Worm (Caenorhabditis elegans) whole organism, young adult: Measurements from ENCODE around the gene K08B12.3.

Experiments
- C06A6.2 ChIP-seq: fragments of 200-800 bp; sonication (Bioruptor generic); conservative IDR thresholded peaks from 2 replicates; pipeline ENCODE4 v1.3.6; 2022; ENCODE audit warnings: missing genetic modification characterization, missing compliant biosample characterization
- F10E7.11 ChIP-seq: sonication (generic microtip); optimal IDR thresholded peaks from 2 replicates; lab custom pipeline; 2017; ENCODE audit warnings: mild to moderate bottlenecking, missing genetic modification characterization, moderate library complexity, missing compliant biosample characterization
- F33H1.4 ChIP-seq: fragments of 200-800 bp; sonication (Bioruptor generic); IDR thresholded peaks from 2 replicates; pipeline ENCODE4 v1.3.6; 2022; ENCODE audit warnings: missing genetic modification reagents, missing genetic modification characterization, missing compliant biosample characterization
- F37B4.10 ChIP-seq: fragments of 200-800 bp; sonication (Bioruptor generic); IDR thresholded peaks from 2 replicates; pipeline ENCODE4 v1.3.6; 2022; ENCODE audit warnings: missing genetic modification characterization, missing compliant biosample characterization
- F39B2.1 ChIP-seq: fragments of 200-800 bp; sonication (Bioruptor generic); IDR thresholded peaks from 2 replicates; pipeline ENCODE4 v1.3.6; 2022; ENCODE audit warnings: missing genetic modification reagents, missing genetic modification characterization, missing compliant biosample characterization
- F55B11.4 ChIP-seq: sonication (generic microtip); optimal IDR thresholded peaks from 2 replicates; lab custom pipeline; 2016; ENCODE audit warnings: missing compliant biosample characterization, missing genetic modification characterization, borderline replicate concordance; ENCODE audit not compliant: insufficient read depth
- F57A8.1 ChIP-seq: fragments of 200-800 bp; sonication (Bioruptor generic); optimal IDR thresholded peaks from 2 replicates; lab custom pipeline; 2018; ENCODE audit warnings: mild to moderate bottlenecking, missing genetic modification characterization, moderate library complexity, missing compliant biosample characterization
- F57C9.4 ChIP-seq: sonication (generic microtip); optimal IDR thresholded peaks from 2 replicates; lab custom pipeline; 2017; ENCODE audit warnings: mild to moderate bottlenecking, missing genetic modification characterization, missing compliant biosample characterization
- T07F8.4 ChIP-seq: sonication (generic microtip); optimal IDR thresholded peaks from 2 replicates; lab custom pipeline; 2016; ENCODE audit warnings: mild to moderate bottlenecking, missing genetic modification characterization, moderate library complexity, missing compliant biosample characterization
- Y56A3A.18 ChIP-seq: fragments of 200-800 bp; sonication (Bioruptor generic); IDR thresholded peaks from 2 replicates; pipeline ENCODE4 v1.3.6; 2022; ENCODE audit warnings: missing genetic modification reagents, missing genetic modification characterization, missing compliant biosample characterization
- Y67H2A.10 ChIP-seq: fragments of 200-800 bp; sonication (Bioruptor generic); conservative IDR thresholded peaks from 2 replicates; pipeline ENCODE4 v1.3.6; 2022; ENCODE audit warnings: missing genetic modification reagents, missing genetic modification characterization, missing compliant biosample characterization
- akir-1 ChIP-seq: fragments of 200-800 bp; sonication (Bioruptor generic); optimal IDR thresholded peaks from 2 replicates; lab custom pipeline; 2018; ENCODE audit warnings: mild to moderate bottlenecking, missing genetic modification characterization, moderate library complexity, missing compliant biosample characterization
- ama-1 ChIP-seq, 3 experiments: fragments of 150-350 bp in 1 of 3; sonication (generic microtip) in 2 of 3; optimal IDR thresholded peaks; 2 replicates each; lab custom pipeline; 2014 to 2018; ENCODE audit warnings: missing biosample characterization in 2 of 3, missing genetic modification characterization in 2 of 3, missing genetic modification reagents in 2 of 3
- attf-3 ChIP-seq: fragments of 200-800 bp; sonication (Bioruptor generic); conservative IDR thresholded peaks from 2 replicates; pipeline ENCODE4 v1.3.6; 2022; ENCODE audit warnings: missing genetic modification reagents, missing genetic modification characterization, missing compliant biosample characterization
- attf-5 ChIP-seq: fragments of 200-800 bp; sonication (Bioruptor generic); optimal IDR thresholded peaks from 2 replicates; lab custom pipeline; 2018; ENCODE audit warnings: mild to moderate bottlenecking, missing genetic modification characterization, missing compliant biosample characterization
- bed-1 ChIP-seq: fragments of 200-800 bp; sonication (Bioruptor generic); IDR thresholded peaks from 2 replicates; pipeline ENCODE4 v1.3.6; 2022; ENCODE audit warnings: missing genetic modification reagents, missing genetic modification characterization, missing compliant biosample characterization
- ceh-100 ChIP-seq: fragments of 200-800 bp; sonication (Bioruptor generic); IDR thresholded peaks from 2 replicates; pipeline ENCODE4 v1.3.6; 2022; ENCODE audit warnings: missing genetic modification reagents, missing genetic modification characterization, missing compliant biosample characterization
- ceh-40 ChIP-seq: fragments of 200-800 bp; sonication (Bioruptor generic); IDR thresholded peaks from 2 replicates; pipeline ENCODE4 v1.3.6; 2022; ENCODE audit warnings: missing genetic modification characterization, missing compliant biosample characterization
- ceh-79 ChIP-seq: sonication (generic microtip); optimal IDR thresholded peaks from 2 replicates; lab custom pipeline; 2017; ENCODE audit warnings: mild to moderate bottlenecking, missing genetic modification characterization, missing compliant biosample characterization
- egl-18 ChIP-seq: fragments of 200-800 bp; sonication (Bioruptor generic); IDR thresholded peaks from 2 replicates; pipeline ENCODE4 v1.3.6; 2022; ENCODE audit warnings: missing genetic modification reagents, missing genetic modification characterization, missing compliant biosample characterization
- ekl-4 ChIP-seq: fragments of 200-800 bp; sonication (Bioruptor generic); IDR thresholded peaks from 2 replicates; pipeline ENCODE4 v1.3.6; 2022; ENCODE audit warnings: missing genetic modification reagents, missing genetic modification characterization, missing compliant biosample characterization
- fkh-3 ChIP-seq: sonication (generic microtip); optimal IDR thresholded peaks from 2 replicates; lab custom pipeline; 2016; ENCODE audit warnings: mild to moderate bottlenecking, missing genetic modification characterization, missing compliant biosample characterization
- gei-17 ChIP-seq: fragments of 200-800 bp; sonication (Bioruptor generic); optimal IDR thresholded peaks from 2 replicates; lab custom pipeline; 2018; ENCODE audit warnings: mild to moderate bottlenecking, missing genetic modification characterization, missing compliant biosample characterization
- hlh-12 ChIP-seq: sonication (generic microtip); optimal IDR thresholded peaks from 2 replicates; lab custom pipeline; 2016; ENCODE audit warnings: missing genetic modification characterization, missing compliant biosample characterization
- hmg-20 ChIP-seq: fragments of 200-800 bp; sonication (Bioruptor generic); IDR thresholded peaks from 2 replicates; pipeline ENCODE4 v1.3.6; 2022; ENCODE audit warnings: missing genetic modification reagents, missing genetic modification characterization, missing compliant biosample characterization
- hsf-1 ChIP-seq: fragments of 200-800 bp; sonication (Bioruptor generic); IDR thresholded peaks from 2 replicates; pipeline ENCODE4 v1.3.6; 2022; ENCODE audit warnings: missing genetic modification reagents, missing genetic modification characterization, missing compliant biosample characterization
- lin-35 ChIP-seq, 3 experiments: fragments of 150-350 bp in 2 of 3; sonication (generic microtip) in 1 of 3; optimal IDR thresholded peaks; 2 replicates each; lab custom pipeline; 2014 to 2018; ENCODE audit warnings: missing biosample characterization in 3 of 3, missing genetic modification characterization in 3 of 3, missing genetic modification reagents in 3 of 3
- lin-54 ChIP-seq: fragments of 200-800 bp; sonication (Bioruptor generic); optimal IDR thresholded peaks from 2 replicates; lab custom pipeline; 2018; ENCODE audit warnings: mild to moderate bottlenecking, missing genetic modification characterization, missing compliant biosample characterization
- madf-10 ChIP-seq: sonication (generic microtip); optimal IDR thresholded peaks from 2 replicates; lab custom pipeline; 2016; ENCODE audit warnings: mild to moderate bottlenecking, missing genetic modification characterization, missing compliant biosample characterization
- mes-4 ChIP-seq: sonication (generic microtip); optimal IDR thresholded peaks from 2 replicates; lab custom pipeline; 2016; ENCODE audit warnings: missing genotype, missing genetic modification characterization, missing compliant biosample characterization
- nfya-1 ChIP-seq: sonication (generic microtip); optimal IDR thresholded peaks from 2 replicates; lab custom pipeline; 2017; ENCODE audit warnings: antibody characterized with exemption, missing compliant biosample characterization, missing genetic modification characterization, borderline replicate concordance; ENCODE audit not compliant: insufficient read depth
- nhr-27 ChIP-seq: fragments of 200-800 bp; sonication (Bioruptor generic); optimal IDR thresholded peaks from 2 replicates; lab custom pipeline; 2018; ENCODE audit warnings: mild to moderate bottlenecking, missing genetic modification characterization, moderate library complexity, missing compliant biosample characterization
- nhr-80 ChIP-seq: sonication (generic microtip); optimal IDR thresholded peaks from 2 replicates; lab custom pipeline; 2016; ENCODE audit warnings: missing genetic modification characterization, missing compliant biosample characterization
- pha-4 ChIP-seq: fragments of 150-350 bp; sonication (generic microtip); optimal IDR thresholded peaks from 2 replicates; lab custom pipeline; 2014; ENCODE audit warnings: missing biosample characterization, missing genetic modification reagents, missing genetic modification characterization
- rcor-1 ChIP-seq: fragments of 200-800 bp; sonication (Bioruptor generic); IDR thresholded peaks from 2 replicates; pipeline ENCODE4 v1.3.6; 2022; ENCODE audit warnings: missing genetic modification reagents, missing genetic modification characterization, missing compliant biosample characterization
- rec-8 ChIP-seq, 2 experiments: sonication (generic microtip); optimal IDR thresholded peaks; 2 replicates each; lab custom pipeline; 2016; ENCODE audit warnings: mild to moderate bottlenecking in 2 of 2, missing genetic modification characterization in 2 of 2, missing genetic modification reagents in 2 of 2, missing genotype in 2 of 2, missing biosample characterization in 1 of 2, missing compliant biosample characterization in 1 of 2, moderate library complexity in 1 of 2
- sdz-38 ChIP-seq: sonication (generic microtip); optimal IDR thresholded peaks from 2 replicates; lab custom pipeline; 2016; ENCODE audit warnings: missing genotype, missing genetic modification characterization, missing compliant biosample characterization
- sea-2 ChIP-seq: fragments of 200-800 bp; sonication (Bioruptor generic); IDR thresholded peaks from 2 replicates; pipeline ENCODE4 v1.3.6; 2022; ENCODE audit warnings: missing genetic modification characterization, missing compliant biosample characterization
- snpc-1.3 ChIP-seq: sonication (generic microtip); optimal IDR thresholded peaks from 2 replicates; lab custom pipeline; 2017; ENCODE audit warnings: missing genetic modification characterization, mild to moderate bottlenecking, missing compliant biosample characterization, antibody characterized with exemption, moderate library complexity, missing genotype, missing genetic modification reagents; ENCODE audit not compliant: insufficient read depth
- snpc-3.4 ChIP-seq: sonication (generic microtip); optimal IDR thresholded peaks from 2 replicates; lab custom pipeline; 2017; ENCODE audit warnings: missing genetic modification characterization, mild to moderate bottlenecking, missing compliant biosample characterization, antibody characterized with exemption, moderate library complexity, missing genotype, missing genetic modification reagents
- tbx-9 ChIP-seq: sonication (generic microtip); optimal IDR thresholded peaks from 2 replicates; lab custom pipeline; 2016; ENCODE audit warnings: borderline replicate concordance, missing genetic modification characterization, inconsistent platforms, missing compliant biosample characterization
- unc-130 ChIP-seq: sonication (generic microtip); optimal IDR thresholded peaks from 2 replicates; lab custom pipeline; 2016; ENCODE audit warnings: missing genetic modification reagents, missing genetic modification characterization, missing compliant biosample characterization
- xnd-1 ChIP-seq: sonication (generic microtip); optimal IDR thresholded peaks from 2 replicates; lab custom pipeline; 2016; ENCODE audit warnings: missing genotype, missing genetic modification reagents, missing genetic modification characterization, missing compliant biosample characterization
- zim-3 ChIP-seq: sonication (generic microtip); optimal IDR thresholded peaks from 2 replicates; lab custom pipeline; 2017; ENCODE audit warnings: mild to moderate bottlenecking, missing genetic modification characterization, moderate library complexity, missing compliant biosample characterization
- ztf-18 ChIP-seq: sonication (generic microtip); optimal IDR thresholded peaks from 2 replicates; lab custom pipeline; 2016; ENCODE audit warnings: missing genotype, mild to moderate bottlenecking, missing genetic modification characterization, missing compliant biosample characterization
- ztf-25 ChIP-seq: fragments of 200-800 bp; sonication (Bioruptor generic); IDR thresholded peaks from 2 replicates; pipeline ENCODE4 v1.3.6; 2022; ENCODE audit warnings: missing genetic modification reagents, missing genetic modification characterization, missing compliant biosample characterization
- ztf-26 ChIP-seq: sonication (generic microtip); optimal IDR thresholded peaks from 2 replicates; lab custom pipeline; 2017; ENCODE audit warnings: missing genetic modification characterization, missing compliant biosample characterization

The K08B12.3 gene

DNA sequence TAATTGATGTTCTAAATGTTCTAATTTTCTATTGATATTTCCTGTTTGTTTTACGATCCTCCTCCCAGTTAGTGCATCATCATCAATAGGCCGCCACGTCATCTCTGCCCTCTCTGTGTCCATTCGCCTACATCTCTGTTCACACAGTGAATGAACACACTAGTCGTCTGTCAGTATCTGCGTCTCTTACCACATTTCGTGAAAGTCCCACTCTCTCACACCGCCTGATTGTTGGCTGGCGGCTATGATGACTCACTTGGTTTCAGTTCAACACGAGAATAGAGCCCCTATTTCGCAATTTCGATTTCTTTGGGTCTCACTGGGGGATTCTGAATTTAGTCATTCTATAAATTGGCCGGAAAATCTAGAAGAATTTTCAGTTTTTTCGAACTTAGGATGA is 21.1 kb upstream of the K08B12.3 start (continued):
- TF ChIP-seq mes-4 (tag; lab: Kevin White, UChicago): no peak
- TF ChIP-seq F10E7.11 (tag; lab: Kevin White, UChicago): no peak
- TF ChIP-seq ceh-79 (tag; lab: Kevin White, UChicago): no peak
- TF ChIP-seq hlh-12: no peak
- TF ChIP-seq snpc-1.3 (tag; lab: Kevin White, UChicago): no peak
- peak in 1 of 3 experiments; percentile 8 for TF ChIP-seq lin-35 (GFP tag; optimal IDR thresholded peaks at IDR 0.05; lab: Kevin White, UChicago)
- TF ChIP-seq tbx-9 (tag; lab: Kevin White, UChicago): no peak
- no peak for TF ChIP-seq F33H1.4
- TF ChIP-seq F57A8.1 (GFP tag; lab: Kevin White, UChicago): no peak
- TF ChIP-seq sea-2: no peak
- no peak for TF ChIP-seq fkh-3 (tag; lab: Kevin White, UChicago)
- TF ChIP-seq Y56A3A.18 (GFP tag; lab: Robert Waterston, UW): no peak
- no peak for TF ChIP-seq nfya-1 (tag; lab: Kevin White, UChicago)
- no peak for TF ChIP-seq C06A6.2 (GFP tag; lab: Robert Waterston, UW)
- TF ChIP-seq F55B11.4 (tag; lab: Kevin White, UChicago): no peak
- no peak for TF ChIP-seq rec-8 (tag; optimal IDR thresholded peaks at IDR 0.05; lab: Kevin White, UChicago)
- TF ChIP-seq egl-18: no peak
- TF ChIP-seq lin-54 (GFP tag; lab: Kevin White, UChicago): no peak
- TF ChIP-seq, all 124 proteins: peak for 17

- no peak for TF ChIP-seq pha-4
- TF ChIP-seq xnd-1 (tag; lab: Kevin White, UChicago): peak; percentile 95
- 0 out of 2 replicates have a peak, but pooled peaks have one; percentile 16 for TF ChIP-seq ekl-4 (GFP tag; lab: Robert Waterston, UW)
- peak; percentile 70 for TF ChIP-seq hsf-1
- no peak for TF ChIP-seq T07F8.4 (tag; lab: Kevin White, UChicago)
- TF ChIP-seq nhr-27 (tag; lab: Kevin White, UChicago): no peak
- no peak for TF ChIP-seq ztf-26 (tag; lab: Kevin White, UChicago)
- no peak for TF ChIP-seq attf-3 (GFP tag; lab: Robert Waterston, UW)
- TF ChIP-seq ztf-18 (tag; lab: Kevin White, UChicago): no peak
- TF ChIP-seq gei-17 (GFP tag; lab: Kevin White, UChicago): no peak
- TF ChIP-seq sdz-38 (tag; lab: Kevin White, UChicago): no peak
- no peak for TF ChIP-seq ceh-40 (GFP tag; lab: Robert Waterston, UW)
- TF ChIP-seq zim-3 (tag; lab: Kevin White, UChicago): no peak
- TF ChIP-seq ama-1 (optimal IDR thresholded peaks at IDR 0.05; lab: Kevin White, UChicago): no peak
- no peak for TF ChIP-seq ama-1 (GFP tag; optimal IDR thresholded peaks at IDR 0.05; lab: Kevin White, UChicago)
- no peak for TF ChIP-seq lin-35 (GFP tag; optimal IDR thresholded peaks at IDR 0.05; lab: Kevin White, UChicago)
- TF ChIP-seq ztf-25: no peak
- TF ChIP-seq bed-1 (GFP tag; lab: Robert Waterston, UW): no peak
- TF ChIP-seq akir-1: no peak
- TF ChIP-seq Y67H2A.10 (GFP tag; lab: Robert Waterston, UW): no peak
- TF ChIP-seq nhr-80 (tag; lab: Kevin White, UChicago): no peak
- no peak for TF ChIP-seq egl-18
- TF ChIP-seq F57C9.4: no peak
- no peak for TF ChIP-seq F57A8.1 (GFP tag; lab: Kevin White, UChicago)
- TF ChIP-seq attf-5: no peak
- TF ChIP-seq unc-130 (GFP tag; lab: Kevin White, UChicago): no peak
- no peak for TF ChIP-seq hmg-20 (GFP tag; lab: Robert Waterston, UW)
- no peak for TF ChIP-seq F37B4.10 (GFP tag; lab: Robert Waterston, UW)
- TF ChIP-seq madf-10 (tag; lab: Kevin White, UChicago): no peak
- 0 out of 2 replicates have a peak, but pooled peaks have one; percentile 47 for TF ChIP-seq rcor-1 (GFP tag; lab: Robert Waterston, UW)
- peak; percentile 63 for TF ChIP-seq snpc-3.4
- TF ChIP-seq F39B2.1 (GFP tag; lab: Robert Waterston, UW): no peak
- TF ChIP-seq ceh-100 (GFP tag; lab: Robert Waterston, UW): no peak
- no peak for TF ChIP-seq rec-8 (tag; optimal IDR thresholded peaks at IDR 0.05; lab: Kevin White, UChicago)
- peak; percentile 73 for TF ChIP-seq F33H1.4
Observed at ce11 chrV:6214465-6214864, 20.5 kb upstream of the K08B12.3 start.
